Worm (Caenorhabditis elegans): ENCODE measurements around the gene best-2.

- TF ChIP-seq him-1 (tag; optimal IDR thresholded peaks at IDR 0.05) (no peak), W03F9.2 (tag; optimal IDR thresholded peaks at IDR 0.05) (no peak), dao-5 (tag; optimal IDR thresholded peaks at IDR 0.05) (no peak)
Observed at ce11 chrIV:13082836-13083763, 29.8 kb downstream of the best-2 start.

Data from whole organism, L4/young adult.